Worm (Caenorhabditis elegans): Measurements from ENCODE around the gene Y41E3.8.

DNA sequence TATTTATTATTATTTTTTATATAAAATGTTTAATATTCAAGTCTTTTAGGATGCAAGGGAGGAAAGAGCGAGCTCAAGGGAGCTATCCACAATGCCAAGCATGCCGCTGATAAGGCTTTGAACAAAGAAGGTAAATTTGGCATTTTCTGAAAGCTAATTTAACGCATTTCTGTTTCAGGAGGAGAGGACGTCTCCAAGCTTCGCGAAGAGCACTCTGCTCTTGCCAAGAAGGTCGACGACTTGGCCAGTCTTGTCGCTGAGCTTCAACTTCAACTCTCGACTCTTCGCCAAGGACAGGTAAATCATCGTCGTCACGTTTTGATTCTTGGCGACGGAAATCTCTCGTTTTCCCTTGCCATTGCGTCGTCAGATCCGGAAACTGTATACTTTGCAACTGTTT is 8.7 kb upstream of the Y41E3.8 start:
- no peak for TF ChIP-seq scrt-1 (GFP tag; IDR thresholded peaks at IDR 0.05)
- no peak for TF ChIP-seq hmbx-1 (tag; optimal IDR thresholded peaks at IDR 0.05)
- no peak for TF ChIP-seq F13C5.2 (tag; optimal IDR thresholded peaks at IDR 0.05)
- TF ChIP-seq ama-1 (optimal IDR thresholded peaks at IDR 0.05): no peak
- TF ChIP-seq pes-1 (GFP tag; IDR thresholded peaks at IDR 0.05): no peak
